Worm (Caenorhabditis elegans) whole organism, L2 larva: Measurements from ENCODE around the gene W02A2.12.

Experiments used
- ZK546.5 ChIP-seq: sonication (generic microtip); optimal IDR thresholded peaks from 2 replicates; lab custom pipeline; 2017; ENCODE audit warnings: missing biosample characterization, missing genetic modification characterization
- alr-1 ChIP-seq: fragments of 150-350 bp; optimal IDR thresholded peaks from 2 replicates; lab custom pipeline; 2014; ENCODE audit warnings: missing biosample characterization, missing genetic modification characterization
- ama-1 ChIP-seq: fragments of 150-350 bp; optimal IDR thresholded peaks from 2 replicates; lab custom pipeline; 2018; ENCODE audit warnings: inconsistent platforms
- ceh-82 ChIP-seq: fragments of 150-350 bp; optimal IDR thresholded peaks from 2 replicates; lab custom pipeline; 2014; ENCODE audit warnings: missing biosample characterization, missing genetic modification characterization
- dmd-4 ChIP-seq: sonication (generic microtip); optimal IDR thresholded peaks from 2 replicates; lab custom pipeline; 2017; ENCODE audit warnings: missing biosample characterization, missing genetic modification characterization
- elt-3 ChIP-seq: sonication (generic microtip); optimal IDR thresholded peaks from 2 replicates; lab custom pipeline; 2017; ENCODE audit warnings: missing biosample characterization, missing genetic modification characterization
- nhr-23 ChIP-seq: fragments of 150-350 bp; optimal IDR thresholded peaks from 2 replicates; lab custom pipeline; 2014; ENCODE audit warnings: missing biosample characterization, missing genetic modification reagents, missing genetic modification characterization
- nhr-237 ChIP-seq: fragments of 150-350 bp; optimal IDR thresholded peaks from 2 replicates; lab custom pipeline; 2014; ENCODE audit warnings: missing biosample characterization, missing genetic modification characterization
- snpc-4 ChIP-seq: fragments of 150-350 bp; optimal IDR thresholded peaks from 2 replicates; lab custom pipeline; 2014; ENCODE audit warnings: missing biosample characterization, missing genetic modification characterization
- unc-55 ChIP-seq: fragments of 150-350 bp; sonication (generic microtip); optimal IDR thresholded peaks from 3 replicates; lab custom pipeline; 2014; ENCODE audit warnings: missing biosample characterization, missing genetic modification reagents, missing genetic modification characterization
- unc-62 ChIP-seq: fragments of 150-350 bp; optimal IDR thresholded peaks from 2 replicates; lab custom pipeline; 2014; ENCODE audit warnings: missing biosample characterization, missing genetic modification reagents, missing genetic modification characterization
- zag-1 ChIP-seq: fragments of 150-350 bp; optimal IDR thresholded peaks from 2 replicates; lab custom pipeline; 2014; ENCODE audit warnings: missing biosample characterization, missing genetic modification characterization

ce11 chrIV:13383763-13384436 is 35.3 kb upstream of the W02A2.12 start, which contains the start of gene rab-19:
- TF ChIP-seq nhr-237 (no peak), ama-1 (lab: Kevin White, UChicago) (no peak), snpc-4 (no peak), unc-62 (no peak), dmd-4 (tag; lab: Kevin White, UChicago) (no peak), zag-1 (no peak), elt-3 (tag; lab: Kevin White, UChicago) (no peak), alr-1 (tag; lab: Kevin White, UChicago) (no peak), ZK546.5 (tag; lab: Kevin White, UChicago) (no peak), nhr-23 (tag; lab: Kevin White, UChicago) (no peak), ceh-82 (tag; lab: Kevin White, UChicago) (no peak), unc-55 (GFP tag; lab: Kevin White, UChicago) (no peak)
